Worm (Caenorhabditis elegans): Measurements from ENCODE around the gene ZK354.9.
"Not testable (repeated sequence)": the region's sequence is repeated elsewhere in the genome, so short reads cannot be mapped to it uniquely, and the experiment has no call there.

ZK354.9 gene

DNA sequence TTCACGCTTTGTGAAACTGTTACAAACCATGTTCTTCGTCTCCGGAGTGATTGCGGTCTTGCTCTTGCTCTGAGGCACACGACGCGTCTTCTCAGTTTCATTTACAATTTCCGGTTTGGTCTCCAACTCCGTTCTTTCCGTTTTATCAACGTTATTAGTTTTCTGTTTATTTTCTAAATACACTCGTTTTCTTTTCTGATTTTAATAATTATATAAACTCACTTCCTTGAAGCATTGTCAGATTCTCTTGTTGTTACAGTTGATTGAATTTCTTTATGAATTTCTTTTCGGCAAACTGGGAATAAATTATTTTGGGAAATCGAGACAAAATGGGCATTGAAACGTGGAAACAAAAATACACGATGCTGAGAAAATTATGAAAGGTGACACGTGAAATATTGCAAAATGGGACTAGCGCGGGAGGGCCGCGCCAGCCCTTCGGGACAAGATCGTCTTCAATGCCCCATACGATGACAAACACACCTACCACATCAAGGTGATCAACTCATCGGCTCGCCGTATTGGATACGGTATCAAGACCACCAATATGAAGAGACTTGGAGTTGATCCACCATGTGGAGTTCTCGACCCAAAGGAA, at the start of gene ZK354.9, which contains the start of gene msp-58:
ZK354.9 (minus strand) TSS at position 101 of the 598 bp plus-strand sequence.
msp-58 (plus strand) TSS at position 548 of the 598 bp plus-strand sequence.
- not testable (repeated sequence) for TF ChIP-seq ceh-36 (tag; optimal IDR thresholded peaks at IDR 0.05); ama-1 (optimal IDR thresholded peaks at IDR 0.05); B0310.2 (tag; optimal IDR thresholded peaks at IDR 0.05)

DNA sequence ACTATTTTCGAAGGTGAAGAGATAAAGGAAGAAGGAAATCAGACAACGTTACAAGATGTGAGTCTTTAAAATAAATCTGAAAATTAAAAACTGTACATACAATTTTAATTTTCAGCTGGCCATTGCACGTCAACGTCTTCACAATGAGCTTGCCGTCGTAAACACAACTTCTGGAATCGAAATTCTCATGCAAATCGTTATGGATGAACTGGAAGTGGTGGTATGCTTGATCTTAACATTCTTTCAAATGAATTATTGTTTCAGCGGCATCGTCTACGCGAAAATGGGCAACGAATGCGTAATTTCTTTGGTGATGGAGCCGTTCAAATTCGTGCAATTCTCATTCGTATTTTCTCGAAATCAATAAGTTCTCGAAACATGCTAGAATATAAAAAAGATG, 46.6 kb upstream of the ZK354.9 start:
- no peak for TF ChIP-seq aly-1 (tag; optimal IDR thresholded peaks at IDR 0.05)
- no peak for TF ChIP-seq ets-7 (tag; optimal IDR thresholded peaks at IDR 0.05)
- no peak for TF ChIP-seq flt-1 (GFP tag; IDR thresholded peaks at IDR 0.05)
- no peak for TF ChIP-seq hnd-1 (tag; optimal IDR thresholded peaks at IDR 0.05)
- no peak for TF ChIP-seq F13C5.2 (tag; optimal IDR thresholded peaks at IDR 0.05)
- no peak for TF ChIP-seq ceh-13 (GFP tag; optimal IDR thresholded peaks at IDR 0.05)
- no peak for TF ChIP-seq hmbx-1 (tag; optimal IDR thresholded peaks at IDR 0.05)
- no peak for TF ChIP-seq ceh-36 (tag; optimal IDR thresholded peaks at IDR 0.05)
- TF ChIP-seq ama-1 (optimal IDR thresholded peaks at IDR 0.05), result no peak
- TF ChIP-seq hmg-4 (GFP tag; optimal IDR thresholded peaks at IDR 0.05), result no peak
- TF ChIP-seq sea-1 (GFP tag; conservative IDR thresholded peaks at IDR 0.05), result no peak
- no peak for TF ChIP-seq scrt-1 (GFP tag; IDR thresholded peaks at IDR 0.05)
- no peak for TF ChIP-seq pes-1 (GFP tag; IDR thresholded peaks at IDR 0.05)
- TF ChIP-seq B0310.2 (tag; optimal IDR thresholded peaks at IDR 0.05), result no peak
- no peak for TF ChIP-seq tbx-11 (GFP tag; IDR thresholded peaks at IDR 0.05)
- no peak for TF ChIP-seq tra-4 (tag; optimal IDR thresholded peaks at IDR 0.05)
- TF ChIP-seq tbx-37 (GFP tag; conservative IDR thresholded peaks at IDR 0.05), result no peak

DNA sequence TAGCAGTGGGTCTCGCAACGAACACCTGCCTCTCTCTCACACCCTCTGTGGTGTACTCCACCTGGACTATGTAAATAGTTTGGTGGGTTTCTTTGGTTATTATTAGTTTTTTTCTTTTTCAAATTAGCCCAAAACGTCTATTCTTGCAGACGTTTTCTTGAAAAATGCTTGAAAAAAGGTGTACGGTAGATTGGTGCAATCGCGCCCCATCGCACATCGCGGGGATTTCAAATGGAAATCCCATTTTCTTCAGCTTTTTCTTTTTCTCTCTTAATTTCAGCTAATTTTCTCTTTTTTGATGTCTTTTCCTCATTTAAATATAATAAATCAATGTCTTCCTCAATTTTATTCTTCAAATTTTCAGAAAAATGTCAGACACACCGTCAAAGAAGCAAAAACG, 46.2 kb upstream of the ZK354.9 start, which contains the start of gene Y4C6B.1:
Y4C6B.1 (plus strand) TSS at position 365 of the 400 bp plus-strand sequence.
- TF ChIP-seq scrt-1 (GFP tag; IDR thresholded peaks at IDR 0.05), result no peak
- TF ChIP-seq pes-1 (GFP tag; IDR thresholded peaks at IDR 0.05), result 0 out of 2 replicates have a peak, but pooled peaks have one; percentile 41

DNA sequence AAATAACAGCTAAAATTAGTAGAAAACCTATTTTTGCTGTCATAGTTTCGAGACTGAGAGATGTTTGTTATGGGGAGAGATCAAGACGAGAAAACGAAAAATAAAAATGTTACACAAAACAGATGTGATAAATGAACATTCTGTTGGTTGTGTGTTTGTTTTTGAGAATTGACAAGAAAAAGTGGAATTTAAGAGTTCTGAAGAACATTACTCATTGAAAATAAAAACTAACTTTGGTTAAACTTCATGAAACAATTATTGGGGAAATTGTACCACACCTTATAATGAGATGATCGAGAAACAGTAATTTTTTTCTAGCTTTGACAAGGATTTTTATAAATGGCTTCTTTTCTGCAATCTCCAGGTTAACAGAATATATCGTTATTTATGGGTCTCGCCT, 45.4 kb upstream of the ZK354.9 start, which contains the start of gene Y4C6B.7:
Y4C6B.7 (minus strand) TSS at position 101 of the 400 bp plus-strand sequence.
- TF ChIP-seq hmg-4 (GFP tag; optimal IDR thresholded peaks at IDR 0.05) (no peak), ets-7 (tag; optimal IDR thresholded peaks at IDR 0.05) (no peak), tbx-11 (GFP tag; IDR thresholded peaks at IDR 0.05) (no peak), F13C5.2 (tag; optimal IDR thresholded peaks at IDR 0.05) (no peak), tra-4 (tag; optimal IDR thresholded peaks at IDR 0.05) (no peak), B0310.2 (tag; optimal IDR thresholded peaks at IDR 0.05) (no peak)

DNA sequence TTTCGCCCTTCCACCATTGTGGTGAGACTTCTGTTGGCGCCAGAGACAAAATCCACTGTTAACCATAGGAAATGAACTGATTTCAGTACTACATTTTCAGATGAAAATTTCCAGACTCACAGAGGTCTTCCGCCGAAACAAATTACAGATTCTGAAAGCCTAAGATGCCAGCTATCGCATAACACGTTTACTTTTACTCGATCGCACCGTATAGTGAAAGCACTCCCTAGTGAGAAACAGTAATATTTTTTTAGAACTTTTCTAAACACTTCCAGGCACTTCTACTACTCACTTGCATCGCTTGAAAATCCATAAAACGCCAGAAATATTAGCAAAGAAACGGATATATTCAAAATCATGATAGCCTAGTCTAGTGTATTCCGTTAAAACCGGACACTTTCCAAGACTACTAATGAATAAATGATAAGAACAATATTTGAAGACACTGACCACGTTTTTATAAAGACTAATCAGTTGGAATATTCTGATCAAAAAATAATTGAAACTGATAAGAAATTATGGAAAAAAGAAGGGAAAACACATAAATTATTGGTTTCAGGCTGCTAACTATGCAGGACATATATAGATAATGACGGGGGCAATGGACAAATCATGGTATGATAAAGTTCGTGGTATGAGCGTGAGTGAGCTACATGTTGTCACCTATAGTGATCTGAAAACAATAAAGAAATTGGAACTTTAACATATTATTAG, 42.7 kb upstream of the ZK354.9 start, which contains the start of gene gba-4:
gba-4 (minus strand) TSS at position 418 of the 714 bp plus-strand sequence.
- not testable (repeated sequence) for TF ChIP-seq hmbx-1 (tag; optimal IDR thresholded peaks at IDR 0.05); tbx-11 (GFP tag; IDR thresholded peaks at IDR 0.05); F13C5.2 (tag; optimal IDR thresholded peaks at IDR 0.05)

DNA sequence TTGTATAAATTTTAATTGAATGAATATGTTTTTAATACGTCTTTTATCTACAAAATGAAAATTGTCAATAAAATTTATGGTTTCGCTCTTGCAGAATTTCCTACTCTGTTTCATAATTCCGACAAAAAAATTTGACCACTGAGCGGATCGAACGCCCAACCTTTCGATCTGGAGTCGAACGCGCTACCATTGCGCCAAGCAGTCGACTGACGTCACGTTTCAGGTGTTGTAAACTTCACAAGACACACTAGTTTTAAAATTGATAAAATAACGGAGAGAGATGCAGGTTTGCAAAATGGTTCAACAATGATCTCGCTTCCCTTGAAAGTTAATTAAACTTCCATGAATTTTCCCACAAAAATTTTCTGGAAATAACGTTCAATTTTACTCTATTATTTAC, 36.2 kb upstream of the ZK354.9 start:
- TF ChIP-seq aly-1 (tag; optimal IDR thresholded peaks at IDR 0.05) (no peak), pes-1 (GFP tag; IDR thresholded peaks at IDR 0.05) (no peak), ceh-13 (GFP tag; optimal IDR thresholded peaks at IDR 0.05) (no peak), B0310.2 (tag; optimal IDR thresholded peaks at IDR 0.05) (no peak), scrt-1 (GFP tag; IDR thresholded peaks at IDR 0.05) (no peak), hmg-4 (GFP tag; optimal IDR thresholded peaks at IDR 0.05) (no peak), sea-1 (GFP tag; conservative IDR thresholded peaks at IDR 0.05) (no peak)

DNA sequence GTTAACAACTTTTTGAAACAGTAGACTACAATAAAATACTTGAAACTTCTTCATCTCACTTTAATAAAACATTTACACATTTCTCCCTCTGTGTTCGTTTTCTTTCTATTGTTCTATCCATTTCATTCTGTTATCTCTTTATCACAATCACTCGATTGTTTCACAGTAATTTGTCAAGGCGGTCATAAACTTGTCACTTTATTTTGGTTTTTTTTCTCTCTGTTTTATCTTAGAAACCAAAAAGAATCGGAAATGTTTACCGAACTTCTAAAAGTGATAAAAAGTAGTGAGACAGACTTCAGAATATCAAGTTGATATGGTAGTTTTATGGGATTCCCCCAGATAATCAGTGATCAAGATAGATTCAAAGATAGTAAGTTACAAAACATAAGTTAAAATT, 31.3 kb upstream of the ZK354.9 start, which contains the start of gene Y4C6B.2:
Y4C6B.2 (plus strand) TSS at position 320 of the 400 bp plus-strand sequence.
- TF ChIP-seq ama-1 (optimal IDR thresholded peaks at IDR 0.05) (no peak), tbx-11 (GFP tag; IDR thresholded peaks at IDR 0.05) (no peak), hmg-4 (GFP tag; optimal IDR thresholded peaks at IDR 0.05) (no peak), F13C5.2 (tag; optimal IDR thresholded peaks at IDR 0.05) (no peak), hnd-1 (tag; optimal IDR thresholded peaks at IDR 0.05) (no peak), tra-4 (tag; optimal IDR thresholded peaks at IDR 0.05) (no peak), flt-1 (GFP tag; IDR thresholded peaks at IDR 0.05) (no peak), ets-7 (tag; optimal IDR thresholded peaks at IDR 0.05) (no peak), tbx-37 (GFP tag; conservative IDR thresholded peaks at IDR 0.05) (no peak), B0310.2 (tag; optimal IDR thresholded peaks at IDR 0.05) (no peak), ceh-13 (GFP tag; optimal IDR thresholded peaks at IDR 0.05) (no peak), hmbx-1 (tag; optimal IDR thresholded peaks at IDR 0.05) (no peak)

DNA sequence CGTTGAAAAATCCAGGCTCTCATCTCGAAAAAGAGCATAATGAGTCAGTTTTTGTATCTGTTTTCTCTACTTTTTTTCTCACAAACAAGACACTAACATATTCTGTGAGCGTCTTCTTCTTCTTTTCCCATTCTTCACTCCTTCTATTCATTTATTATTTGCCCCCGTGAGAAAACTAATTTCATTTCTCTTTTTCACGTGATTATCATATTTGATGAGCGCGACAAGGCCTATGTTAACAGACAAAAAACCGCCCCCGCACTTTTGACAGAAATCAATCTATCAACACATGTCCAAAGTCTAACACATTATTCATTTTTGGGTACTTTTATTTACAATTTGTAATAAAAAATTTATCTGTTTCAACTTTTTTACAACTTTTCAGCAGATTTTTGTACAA, 29.7 kb upstream of the ZK354.9 start:
- TF ChIP-seq B0310.2 (tag; optimal IDR thresholded peaks at IDR 0.05), result no peak
- no peak for TF ChIP-seq hnd-1 (tag; optimal IDR thresholded peaks at IDR 0.05)
- no peak for TF ChIP-seq ceh-36 (tag; optimal IDR thresholded peaks at IDR 0.05)
- TF ChIP-seq hmg-4 (GFP tag; optimal IDR thresholded peaks at IDR 0.05), result no peak
- TF ChIP-seq tbx-11 (GFP tag; IDR thresholded peaks at IDR 0.05), result no peak
- TF ChIP-seq ama-1 (optimal IDR thresholded peaks at IDR 0.05), result no peak
- no peak for TF ChIP-seq sea-1 (GFP tag; conservative IDR thresholded peaks at IDR 0.05)

Data from whole organism, early embryonic.